Worm (Caenorhabditis elegans): ENCODE results near the gene sre-39.
A peak's percentile ranks its signal among the peaks of the same experiment; 100 is the strongest.

sre-39 gene

DNA sequence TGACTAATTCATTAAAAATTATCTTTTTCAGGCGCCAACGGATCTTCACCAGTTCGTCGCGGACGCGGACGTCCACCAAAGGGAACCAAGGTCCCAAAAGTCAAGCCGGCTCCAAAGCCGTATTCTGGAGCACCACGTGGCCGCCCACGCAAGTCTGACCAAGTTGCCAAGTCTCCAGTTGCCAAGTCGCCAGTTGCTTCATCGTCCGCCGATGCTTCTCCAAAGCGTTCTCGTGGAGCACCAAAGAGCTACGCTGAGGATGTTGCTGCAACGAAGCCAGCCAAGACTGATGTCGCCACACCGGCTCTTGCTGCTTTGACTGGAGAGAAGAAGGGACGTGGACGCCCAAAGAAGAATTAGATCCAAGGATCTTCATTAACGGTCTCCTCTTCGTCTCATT, 13.8 kb upstream of the sre-39 start:
- TF ChIP-seq pha-4 (tag; optimal IDR thresholded peaks at IDR 0.05) (no peak), lin-13 (tag; optimal IDR thresholded peaks at IDR 0.05) (no peak), hlh-1 (tag; optimal IDR thresholded peaks at IDR 0.05) (no peak), mls-2 (tag; optimal IDR thresholded peaks at IDR 0.05) (no peak), ceh-43 (GFP tag; optimal IDR thresholded peaks at IDR 0.05) (no peak), drap-1 (GFP tag; optimal IDR thresholded peaks at IDR 0.05) (no peak), zip-8 (tag; optimal IDR thresholded peaks at IDR 0.05) (no peak), elt-1 (tag; optimal IDR thresholded peaks at IDR 0.05; ENCODE audit: borderline replicate concordance, insufficient read depth) (no peak), sem-2 (GFP tag; optimal IDR thresholded peaks at IDR 0.05) (no peak), ham-2 (GFP tag; optimal IDR thresholded peaks at IDR 0.05) (no peak), M03D4.4 (tag; optimal IDR thresholded peaks at IDR 0.05) (no peak), nhr-76 (tag; optimal IDR thresholded peaks at IDR 0.05) (no peak), ceh-39 (tag; optimal IDR thresholded peaks at IDR 0.05) (no peak)

DNA sequence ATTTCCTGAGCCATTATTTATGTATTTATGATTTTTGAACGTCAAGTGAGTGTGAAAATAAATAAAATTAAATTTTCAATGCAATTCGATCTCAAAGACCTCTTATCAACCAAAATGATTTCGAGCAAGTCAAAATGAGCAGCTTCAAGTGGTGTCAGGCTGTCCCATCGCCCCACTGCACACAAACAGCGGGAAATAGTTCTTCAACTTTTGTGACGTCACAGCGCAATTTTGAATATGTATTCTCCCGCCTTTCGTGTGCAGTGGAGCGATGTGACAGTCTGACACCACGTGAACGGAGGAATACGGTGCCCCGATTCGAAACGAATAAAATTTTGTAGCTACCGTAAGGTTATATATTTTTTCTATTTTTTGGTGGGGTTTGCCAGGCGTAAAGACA, 13.4 kb upstream of the sre-39 start:
- TF ChIP-seq nhr-12 (tag; optimal IDR thresholded peaks at IDR 0.05) = no peak

DNA sequence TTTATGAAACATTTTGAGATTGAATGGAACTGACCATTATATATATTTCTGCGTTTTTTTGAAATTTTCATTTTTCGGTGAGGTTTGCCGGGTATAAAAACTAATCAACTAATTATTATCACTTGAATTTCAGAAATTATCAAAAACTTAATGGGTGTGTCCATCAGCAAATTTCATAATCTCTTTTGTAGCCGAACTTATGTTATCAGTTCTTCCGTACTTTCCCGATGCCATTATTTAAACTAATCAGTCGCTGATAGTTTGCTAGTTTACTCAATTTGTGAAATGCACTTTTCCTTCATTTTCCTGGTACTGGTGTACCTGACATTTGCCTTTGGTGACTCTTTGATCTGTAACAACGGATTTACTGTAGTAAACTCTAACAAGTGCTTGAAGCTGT, 12.9 kb upstream of the sre-39 start:
- TF ChIP-seq tbx-8 (GFP tag; optimal IDR thresholded peaks at IDR 0.05) (no peak), unc-62 (GFP tag; optimal IDR thresholded peaks at IDR 0.05) (no peak), elt-3 (tag; optimal IDR thresholded peaks at IDR 0.05) (no peak), elt-1 (tag; optimal IDR thresholded peaks at IDR 0.05; ENCODE audit: borderline replicate concordance, insufficient read depth) (no peak), cnd-1 (tag; optimal IDR thresholded peaks at IDR 0.05) (no peak), sptf-1 (tag; optimal IDR thresholded peaks at IDR 0.05) (no peak), M03D4.4 (tag; optimal IDR thresholded peaks at IDR 0.05) (no peak), nhr-237 (tag; optimal IDR thresholded peaks at IDR 0.05) (no peak), ztf-11 (tag; optimal IDR thresholded peaks at IDR 0.05) (no peak), ham-2 (GFP tag; optimal IDR thresholded peaks at IDR 0.05) (no peak), hlh-1 (tag; optimal IDR thresholded peaks at IDR 0.05) (no peak), drap-1 (GFP tag; optimal IDR thresholded peaks at IDR 0.05) (no peak), nhr-2 (tag; optimal IDR thresholded peaks at IDR 0.05) (no peak), flh-1 (GFP tag; optimal IDR thresholded peaks at IDR 0.05) (no peak), mab-5 (tag; optimal IDR thresholded peaks at IDR 0.05) (no peak)

DNA sequence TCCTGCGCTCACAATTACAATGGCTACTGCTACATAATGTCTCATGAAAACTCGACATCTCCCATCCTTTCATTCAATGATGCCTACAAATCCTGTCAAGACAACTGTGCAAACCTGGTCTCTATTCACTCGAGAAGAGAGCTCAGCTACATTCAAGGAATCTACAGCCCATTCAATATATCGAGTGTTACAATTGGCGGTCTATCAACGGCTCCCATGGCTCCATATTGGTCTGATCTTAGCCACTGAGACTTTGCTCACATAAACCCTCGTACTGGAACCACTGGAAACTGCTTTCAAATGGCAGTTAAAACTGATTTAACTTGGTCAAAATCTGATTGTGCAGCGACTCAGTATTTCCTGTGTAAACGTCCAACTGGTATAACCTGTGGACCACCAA, 11.6 kb upstream of the sre-39 start, which contains the start of gene T05A7.3:
T05A7.3 (plus strand) TSS at position 301 of the 400 bp plus-strand sequence.
- TF ChIP-seq lin-32 (GFP tag; optimal IDR thresholded peaks at IDR 0.05) = no peak
- no peak for TF ChIP-seq sem-2 (GFP tag; optimal IDR thresholded peaks at IDR 0.05)
- no peak for TF ChIP-seq snpc-4 (tag; optimal IDR thresholded peaks at IDR 0.05)
- TF ChIP-seq nhr-28 (tag; optimal IDR thresholded peaks at IDR 0.05) = no peak
- TF ChIP-seq mep-1 (tag; optimal IDR thresholded peaks at IDR 0.05) = no peak
- TF ChIP-seq ceh-83 (GFP tag; optimal IDR thresholded peaks at IDR 0.05) = no peak
- TF ChIP-seq nhr-237 (tag; optimal IDR thresholded peaks at IDR 0.05) = no peak
- TF ChIP-seq elt-3 (tag; optimal IDR thresholded peaks at IDR 0.05) = no peak
- TF ChIP-seq drap-1 (GFP tag; optimal IDR thresholded peaks at IDR 0.05) = no peak
- no peak for TF ChIP-seq unc-62 (GFP tag; optimal IDR thresholded peaks at IDR 0.05)
- no peak for TF ChIP-seq cnd-1 (tag; optimal IDR thresholded peaks at IDR 0.05)
- no peak for TF ChIP-seq M03D4.4 (tag; optimal IDR thresholded peaks at IDR 0.05)
- no peak for TF ChIP-seq blmp-1 (tag; optimal IDR thresholded peaks at IDR 0.05)
- no peak for TF ChIP-seq nhr-2 (tag; optimal IDR thresholded peaks at IDR 0.05)
- no peak for TF ChIP-seq zip-8 (tag; optimal IDR thresholded peaks at IDR 0.05)
- TF ChIP-seq mls-2 (tag; optimal IDR thresholded peaks at IDR 0.05) = no peak
- no peak for TF ChIP-seq nhr-12 (tag; optimal IDR thresholded peaks at IDR 0.05)
- TF ChIP-seq pha-4 (tag; optimal IDR thresholded peaks at IDR 0.05) = no peak

DNA sequence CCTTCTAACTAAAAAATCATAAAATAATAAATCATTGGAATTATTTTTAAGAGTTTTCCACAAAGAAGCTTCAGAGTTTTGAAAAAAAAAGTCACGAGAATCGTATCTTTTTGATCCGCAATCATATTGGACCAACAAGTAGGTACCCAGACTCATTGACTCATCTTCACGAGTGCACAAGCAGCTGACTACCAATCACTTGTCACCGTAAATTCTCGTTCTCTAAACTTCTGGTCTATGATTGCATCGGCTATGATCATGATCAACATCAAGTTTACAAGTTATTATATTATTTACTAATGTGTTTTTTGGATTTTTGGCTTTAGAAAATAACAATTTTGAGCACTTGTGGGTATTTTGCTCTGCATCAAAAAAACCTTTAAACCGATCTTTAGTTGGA, 10.8 kb upstream of the sre-39 start:
- TF ChIP-seq unc-62 (GFP tag; optimal IDR thresholded peaks at IDR 0.05) (peak; percentile 40), ceh-39 (tag; optimal IDR thresholded peaks at IDR 0.05) (no peak), hlh-1 (tag; optimal IDR thresholded peaks at IDR 0.05) (peak; percentile 75)

DNA sequence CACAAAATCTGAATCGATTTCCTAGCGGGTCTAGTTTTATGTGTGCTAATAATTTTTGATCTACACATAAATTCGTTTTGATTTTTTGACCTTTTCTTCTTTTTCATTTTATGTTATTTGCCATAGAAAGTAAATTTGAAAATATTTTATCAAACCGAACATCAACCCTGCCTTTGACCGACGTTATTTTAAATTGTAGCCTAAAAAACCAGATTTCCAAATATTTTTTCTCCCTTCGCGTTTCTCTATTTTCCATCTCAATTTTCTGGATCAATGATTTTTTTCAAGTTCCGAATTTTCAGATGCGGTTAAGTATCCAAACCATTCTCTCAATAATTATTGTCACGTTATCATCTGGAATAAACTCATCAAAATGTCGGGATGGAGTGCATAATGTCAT, 9.1 kb upstream of the sre-39 start, which contains the start of gene T05A7.1:
T05A7.1 (plus strand) TSS at position 301 of the 400 bp plus-strand sequence.
- TF ChIP-seq unc-120 (tag; optimal IDR thresholded peaks at IDR 0.05; ENCODE audit: poor library complexity, severe bottlenecking) = no peak
- TF ChIP-seq nhr-12 (tag; optimal IDR thresholded peaks at IDR 0.05) = no peak
- no peak for TF ChIP-seq mab-5 (tag; optimal IDR thresholded peaks at IDR 0.05)
- no peak for TF ChIP-seq pha-4 (tag; optimal IDR thresholded peaks at IDR 0.05)
- no peak for TF ChIP-seq unc-39 (tag; optimal IDR thresholded peaks at IDR 0.05)
- no peak for TF ChIP-seq hlh-1 (tag; optimal IDR thresholded peaks at IDR 0.05)

Measured in whole organism, mixed stage, embryonic.